Worm (Caenorhabditis elegans) whole organism, L2 larva: ENCODE data around the gene F07H5.7.

Experiments
- C34F6.9 ChIP-seq: fragments of 150-350 bp; optimal IDR thresholded peaks from 2 replicates; lab custom pipeline; 2014; ENCODE audit warnings: missing biosample characterization, missing genetic modification characterization
- F13H6.1 ChIP-seq: sonication (generic microtip); optimal IDR thresholded peaks from 2 replicates; lab custom pipeline; 2016; ENCODE audit warnings: missing genetic modification characterization, missing compliant biosample characterization
- R02D3.7 ChIP-seq: fragments of 150-350 bp; optimal IDR thresholded peaks from 2 replicates; lab custom pipeline; 2014; ENCODE audit warnings: missing biosample characterization, missing genetic modification characterization
- Y55F3AM.14 ChIP-seq: fragments of 200-800 bp; sonication (Bioruptor generic); optimal IDR thresholded peaks from 2 replicates; lab custom pipeline; 2018; ENCODE audit warnings: mild to moderate bottlenecking, missing genetic modification characterization, missing compliant biosample characterization
- ZK546.5 ChIP-seq: sonication (generic microtip); optimal IDR thresholded peaks from 2 replicates; lab custom pipeline; 2017; ENCODE audit warnings: missing biosample characterization, missing genetic modification characterization
- alr-1 ChIP-seq: fragments of 150-350 bp; optimal IDR thresholded peaks from 2 replicates; lab custom pipeline; 2014; ENCODE audit warnings: missing biosample characterization, missing genetic modification characterization
- ama-1 ChIP-seq: fragments of 150-350 bp; optimal IDR thresholded peaks from 2 replicates; lab custom pipeline; 2018; ENCODE audit warnings: inconsistent platforms
- blmp-1 ChIP-seq: sonication (generic microtip); optimal IDR thresholded peaks from 2 replicates; lab custom pipeline; 2017; ENCODE audit warnings: missing genetic modification characterization, mild to moderate bottlenecking, missing compliant biosample characterization, antibody characterized with exemption, moderate library complexity; ENCODE audit not compliant: insufficient read depth
- crh-2 ChIP-seq: sonication (generic microtip); optimal IDR thresholded peaks from 2 replicates; lab custom pipeline; 2017; ENCODE audit warnings: missing biosample characterization, missing genetic modification characterization
- dmd-4 ChIP-seq: sonication (generic microtip); optimal IDR thresholded peaks from 2 replicates; lab custom pipeline; 2017; ENCODE audit warnings: missing biosample characterization, missing genetic modification characterization
- egl-27 ChIP-seq: sonication (generic microtip); optimal IDR thresholded peaks from 3 replicates; lab custom pipeline; 2017; ENCODE audit warnings: missing biosample characterization, missing genetic modification reagents, missing genetic modification characterization
- elt-1 ChIP-seq: fragments of 150-350 bp; optimal IDR thresholded peaks from 2 replicates; lab custom pipeline; 2014; ENCODE audit warnings: missing biosample characterization, missing genetic modification characterization
- elt-3 ChIP-seq: sonication (generic microtip); optimal IDR thresholded peaks from 2 replicates; lab custom pipeline; 2017; ENCODE audit warnings: missing biosample characterization, missing genetic modification characterization
- fos-1 ChIP-seq: fragments of 150-350 bp; optimal IDR thresholded peaks from 2 replicates; lab custom pipeline; 2014; ENCODE audit warnings: missing biosample characterization, missing genetic modification characterization
- gmeb-1 ChIP-seq: fragments of 150-350 bp; optimal IDR thresholded peaks from 2 replicates; lab custom pipeline; 2014; ENCODE audit warnings: missing biosample characterization, missing genetic modification characterization
- lin-11 ChIP-seq: fragments of 150-350 bp; sonication (generic microtip); optimal IDR thresholded peaks from 2 replicates; lab custom pipeline; 2014; ENCODE audit warnings: missing biosample characterization, missing genetic modification characterization, inconsistent platforms, mixed read lengths
- lin-13 ChIP-seq: fragments of 150-350 bp; optimal IDR thresholded peaks from 2 replicates; lab custom pipeline; 2014; ENCODE audit warnings: missing biosample characterization, missing genetic modification reagents, missing genetic modification characterization
- lin-39 ChIP-seq: fragments of 150-350 bp; optimal IDR thresholded peaks from 2 replicates; lab custom pipeline; 2014; ENCODE audit warnings: missing biosample characterization, missing genetic modification reagents, missing genetic modification characterization
- lsy-2 ChIP-seq, 2 experiments: fragments of 150-350 bp in 1 of 2; sonication (generic microtip) in 1 of 2; optimal IDR thresholded peaks; 2 replicates each; lab custom pipeline; 2014 to 2017; ENCODE audit warnings: missing biosample characterization in 2 of 2, missing genetic modification characterization in 2 of 2
- mbf-1 ChIP-seq: sonication (generic microtip); optimal IDR thresholded peaks from 2 replicates; lab custom pipeline; 2017; ENCODE audit warnings: missing biosample characterization, missing genetic modification characterization
- mdl-1 ChIP-seq, 2 experiments: fragments of 150-350 bp in 1 of 2; sonication (generic microtip) in 1 of 2; optimal IDR thresholded peaks; 2 replicates each; lab custom pipeline; 2017; ENCODE audit warnings: missing biosample characterization in 2 of 2, missing genetic modification characterization in 2 of 2
- nhr-10 ChIP-seq: sonication (generic microtip); optimal IDR thresholded peaks from 2 replicates; lab custom pipeline; 2017; ENCODE audit warnings: missing biosample characterization, missing genetic modification characterization
- nhr-11 ChIP-seq: fragments of 150-350 bp; optimal IDR thresholded peaks from 2 replicates; lab custom pipeline; 2014; ENCODE audit warnings: missing biosample characterization, missing genetic modification characterization
- nhr-129 ChIP-seq: fragments of 150-350 bp; optimal IDR thresholded peaks from 2 replicates; lab custom pipeline; 2014; ENCODE audit warnings: missing biosample characterization, missing genetic modification characterization
- nhr-21 ChIP-seq: fragments of 150-350 bp; optimal IDR thresholded peaks from 2 replicates; lab custom pipeline; 2014; ENCODE audit warnings: missing biosample characterization, missing genetic modification characterization
- nhr-23 ChIP-seq: fragments of 150-350 bp; optimal IDR thresholded peaks from 2 replicates; lab custom pipeline; 2014; ENCODE audit warnings: missing biosample characterization, missing genetic modification reagents, missing genetic modification characterization
- nhr-25 ChIP-seq: fragments of 150-350 bp; sonication (generic microtip); optimal IDR thresholded peaks from 3 replicates; lab custom pipeline; 2014; ENCODE audit warnings: missing biosample characterization, missing genetic modification characterization
- nhr-6 ChIP-seq: fragments of 150-350 bp; optimal IDR thresholded peaks from 2 replicates; lab custom pipeline; 2014; ENCODE audit warnings: missing biosample characterization, missing genetic modification characterization
- nhr-77 ChIP-seq: fragments of 150-350 bp; optimal IDR thresholded peaks from 2 replicates; lab custom pipeline; 2014; ENCODE audit warnings: missing biosample characterization, missing genetic modification characterization
- sem-4 ChIP-seq: fragments of 150-350 bp; optimal IDR thresholded peaks from 2 replicates; lab custom pipeline; 2014; ENCODE audit warnings: missing biosample characterization, missing genetic modification reagents, missing genetic modification characterization
- sma-3 ChIP-seq: sonication (generic microtip); optimal IDR thresholded peaks from 2 replicates; lab custom pipeline; 2016; ENCODE audit warnings: missing genetic modification reagents, missing genetic modification characterization, missing compliant biosample characterization
- sma-9 ChIP-seq, 2 experiments: fragments of 150-350 bp in 1 of 2; sonication (generic microtip) in 1 of 2; optimal IDR thresholded peaks; 2 replicates each; lab custom pipeline; 2014 to 2016; ENCODE audit warnings: missing genetic modification characterization in 2 of 2, mild to moderate bottlenecking in 1 of 2, missing biosample characterization in 1 of 2, missing compliant biosample characterization in 1 of 2, missing genetic modification reagents in 1 of 2, moderate library complexity in 1 of 2
- snpc-4 ChIP-seq: fragments of 150-350 bp; optimal IDR thresholded peaks from 2 replicates; lab custom pipeline; 2014; ENCODE audit warnings: missing biosample characterization, missing genetic modification characterization
- unc-39 ChIP-seq: fragments of 150-350 bp; optimal IDR thresholded peaks from 2 replicates; lab custom pipeline; 2014; ENCODE audit warnings: missing biosample characterization, missing genetic modification characterization
- unc-55 ChIP-seq: fragments of 150-350 bp; sonication (generic microtip); optimal IDR thresholded peaks from 3 replicates; lab custom pipeline; 2014; ENCODE audit warnings: missing biosample characterization, missing genetic modification reagents, missing genetic modification characterization
- unc-62 ChIP-seq: fragments of 150-350 bp; optimal IDR thresholded peaks from 2 replicates; lab custom pipeline; 2014; ENCODE audit warnings: missing biosample characterization, missing genetic modification reagents, missing genetic modification characterization
- ztf-1 ChIP-seq: fragments of 200-800 bp; sonication (Bioruptor generic); conservative IDR thresholded peaks from 2 replicates; pipeline ENCODE4 v1.3.6; 2022; ENCODE audit warnings: missing genetic modification characterization, missing compliant biosample characterization
- ztf-11 ChIP-seq: sonication (generic microtip); optimal IDR thresholded peaks from 2 replicates; lab custom pipeline; 2017; ENCODE audit warnings: missing biosample characterization, missing genetic modification characterization

Gene F07H5.7

DNA sequence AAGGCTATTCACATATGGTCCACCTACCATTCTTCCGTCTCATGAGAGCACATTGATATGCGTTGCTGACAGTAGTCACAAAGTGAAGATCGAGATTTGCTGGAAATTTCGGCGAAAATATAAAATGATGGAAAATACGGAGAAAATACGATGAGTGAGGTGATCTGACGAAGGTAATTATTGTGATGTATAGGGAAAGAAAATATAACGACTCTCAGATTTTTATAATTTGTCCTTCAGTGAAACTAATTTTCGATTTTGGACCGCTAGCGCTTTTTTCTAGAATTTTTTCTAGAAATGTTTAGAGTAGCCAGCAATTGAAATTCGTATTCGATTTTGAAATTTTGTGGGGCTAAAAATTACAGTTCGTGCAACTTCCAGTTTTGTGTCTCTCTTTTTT is 35.2 kb upstream of the F07H5.7 start, which contains the start of gene F46C5.2:
Gene F46C5.2, minus strand, starts transcription at position 101 of the 400 bp plus-strand sequence.
- TF ChIP-seq nhr-77 (no peak), gmeb-1 (tag; lab: Kevin White, UChicago) (no peak), egl-27 (tag; lab: Kevin White, UChicago) (no peak)

DNA sequence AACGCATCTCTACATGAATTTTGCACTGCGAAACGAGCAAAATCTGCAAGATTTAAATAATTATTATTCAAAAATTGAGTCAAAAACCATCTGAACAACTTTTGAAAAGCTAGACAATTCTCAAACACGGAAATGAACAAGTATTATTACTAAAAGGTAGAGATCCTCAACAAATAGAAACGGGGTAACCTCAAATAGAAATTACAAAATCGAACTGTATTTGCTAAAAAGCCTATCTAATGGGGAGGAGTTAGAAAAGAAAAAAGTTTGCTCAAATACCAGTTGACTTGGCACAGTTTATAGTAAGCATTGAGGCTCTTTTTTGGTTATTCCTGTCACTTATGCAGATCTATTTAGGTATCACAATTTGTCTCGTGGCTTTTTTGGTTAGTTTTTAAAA is 31.8 kb upstream of the F07H5.7 start, which contains the start of gene nas-25:
Gene nas-25, plus strand, starts transcription at position 301 of the 400 bp plus-strand sequence.
- TF ChIP-seq lsy-2 (tag; optimal IDR thresholded peaks at IDR 0.05; lab: Kevin White, UChicago) (no peak), F13H6.1 (tag; lab: Kevin White, UChicago) (no peak), ztf-11 (tag; lab: Kevin White, UChicago) (no peak), nhr-23 (tag; lab: Kevin White, UChicago) (no peak), Y55F3AM.14 (GFP tag; lab: Kevin White, UChicago) (no peak), mbf-1 (tag; lab: Kevin White, UChicago) (no peak), lin-13 (no peak)

DNA sequence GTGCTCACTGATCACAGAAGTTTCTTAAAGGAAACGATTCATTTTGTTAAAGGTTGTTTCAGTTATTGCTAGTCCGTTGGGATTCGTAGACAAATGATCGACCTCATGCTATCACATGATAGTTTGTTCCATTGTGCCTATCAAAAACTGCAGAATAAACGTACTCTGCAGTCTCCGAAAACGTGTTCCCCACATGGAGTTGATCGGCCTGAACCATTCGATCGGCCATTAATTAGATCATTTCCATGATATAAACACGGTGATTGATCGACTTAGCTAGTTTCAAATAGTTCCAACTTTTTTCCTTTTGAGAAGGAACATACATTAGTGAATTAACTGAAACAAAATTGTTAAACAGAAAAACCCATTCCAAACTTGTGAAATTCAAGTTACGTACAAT is 28.7 kb upstream of the F07H5.7 start:
- TF ChIP-seq snpc-4 (tag; lab: Kevin White, UChicago): no peak
- no peak for TF ChIP-seq egl-27 (tag; lab: Kevin White, UChicago)
- TF ChIP-seq alr-1 (tag; lab: Kevin White, UChicago): no peak
- TF ChIP-seq C34F6.9 (tag; lab: Kevin White, UChicago): no peak
- TF ChIP-seq nhr-25 (tag; lab: Kevin White, UChicago): peak; percentile 59
- TF ChIP-seq blmp-1 (tag; lab: Kevin White, UChicago): peak; percentile 53
- TF ChIP-seq lsy-2 (tag; optimal IDR thresholded peaks at IDR 0.05; lab: Kevin White, UChicago): peak in 1 of 2 experiments; percentile 10
- no peak for TF ChIP-seq unc-62 (GFP tag; lab: Kevin White, UChicago)
- no peak for TF ChIP-seq R02D3.7 (tag; lab: Kevin White, UChicago)
- TF ChIP-seq Y55F3AM.14 (GFP tag; lab: Kevin White, UChicago): no peak
- no peak for TF ChIP-seq lin-11 (tag; lab: Kevin White, UChicago)
- no peak for TF ChIP-seq nhr-10
- TF ChIP-seq nhr-6 (tag; lab: Kevin White, UChicago): peak; percentile 45
- TF ChIP-seq crh-2 (tag; lab: Kevin White, UChicago): peak; percentile 9
- no peak for TF ChIP-seq nhr-11 (tag; lab: Kevin White, UChicago)
- TF ChIP-seq fos-1 (tag; lab: Kevin White, UChicago): no peak
- no peak for TF ChIP-seq ztf-1 (GFP tag; lab: Robert Waterston, UW)
- no peak for TF ChIP-seq sem-4
- TF ChIP-seq nhr-129 (tag; lab: Kevin White, UChicago): no peak
- TF ChIP-seq nhr-21 (tag; lab: Kevin White, UChicago): peak; percentile 92
- TF ChIP-seq unc-39 (tag; lab: Kevin White, UChicago): no peak
- no peak for TF ChIP-seq lin-13
- no peak for TF ChIP-seq elt-3 (tag; lab: Kevin White, UChicago)
- no peak for TF ChIP-seq mbf-1 (tag; lab: Kevin White, UChicago)
- TF ChIP-seq gmeb-1 (tag; lab: Kevin White, UChicago): no peak
- peak in 1 of 2 experiments; percentile 45 for TF ChIP-seq mdl-1 (tag; optimal IDR thresholded peaks at IDR 0.05; lab: Kevin White, UChicago)
- TF ChIP-seq lin-39 (tag; lab: Kevin White, UChicago): no peak
- TF ChIP-seq ZK546.5 (tag; lab: Kevin White, UChicago): no peak
- TF ChIP-seq dmd-4: no peak
- peak; percentile 96 for TF ChIP-seq sma-9 (GFP tag; optimal IDR thresholded peaks at IDR 0.05; lab: Kevin White, UChicago)
- TF ChIP-seq sma-9 (tag; optimal IDR thresholded peaks at IDR 0.05; lab: Kevin White, UChicago): no peak
- peak; percentile 69 for TF ChIP-seq sma-3 (GFP tag; lab: Kevin White, UChicago)
- TF ChIP-seq elt-1 (tag; lab: Kevin White, UChicago): no peak
- no peak for TF ChIP-seq unc-55 (GFP tag; lab: Kevin White, UChicago)

DNA sequence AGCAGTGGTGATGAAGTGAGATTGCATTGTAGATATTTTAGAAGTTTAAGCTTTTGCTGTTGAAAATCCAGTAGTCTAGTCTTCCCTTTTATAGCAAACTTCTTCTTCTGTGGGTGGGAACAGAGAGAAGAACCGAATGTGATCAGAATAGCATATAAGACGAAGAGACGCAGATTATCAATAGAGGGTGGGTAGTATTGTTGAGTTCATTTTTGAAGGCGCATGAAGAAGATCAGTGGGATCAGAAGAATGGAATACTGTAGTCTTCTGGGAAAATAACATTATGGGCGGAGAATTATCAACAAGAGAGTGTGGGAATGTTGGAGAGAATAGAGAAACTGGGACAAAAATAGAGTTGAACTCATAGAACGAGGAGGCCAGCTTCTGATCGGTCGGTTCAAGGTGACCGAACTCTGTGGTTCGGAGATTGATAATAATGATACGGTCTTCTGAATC is 27.2 kb upstream of the F07H5.7 start, which contains the start of gene F46C5.1:
Gene F46C5.1, minus strand, starts transcription at position 51 of the 456 bp plus-strand sequence.
- TF ChIP-seq nhr-25 (tag; lab: Kevin White, UChicago) (no peak), elt-1 (tag; lab: Kevin White, UChicago) (no peak), nhr-11 (tag; lab: Kevin White, UChicago) (no peak), unc-62 (GFP tag; lab: Kevin White, UChicago) (no peak), ama-1 (lab: Kevin White, UChicago) (no peak), nhr-21 (tag; lab: Kevin White, UChicago) (no peak), mdl-1 (tag; optimal IDR thresholded peaks at IDR 0.05; lab: Kevin White, UChicago) (no peak), ZK546.5 (tag; lab: Kevin White, UChicago) (no peak), nhr-10 (no peak), snpc-4 (tag; lab: Kevin White, UChicago) (no peak), ztf-11 (tag; lab: Kevin White, UChicago) (no peak)
- TF ChIP-seq, all 48 proteins: peak for 0
